Worm (Caenorhabditis elegans): ENCODE measurements around the gene try-12.

DNA sequence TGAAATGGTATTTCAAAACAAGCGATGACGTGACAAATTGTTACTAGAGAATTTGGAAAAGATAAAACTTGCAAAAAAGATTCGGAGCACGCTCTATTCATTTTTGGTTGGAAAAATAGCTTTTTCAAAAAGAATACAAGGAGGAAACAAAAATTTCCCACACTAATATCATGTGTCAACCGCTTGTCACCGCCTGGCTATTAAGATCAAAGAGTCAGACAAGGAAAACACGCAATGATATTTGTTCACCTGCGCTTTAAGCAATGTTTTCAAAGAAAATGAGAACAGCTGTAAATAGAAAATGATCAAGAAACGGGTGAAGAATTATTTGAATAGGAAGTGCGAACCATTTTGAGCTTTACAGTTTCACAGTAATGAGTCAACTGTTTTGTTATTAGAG lies 27.6 kb downstream of the try-12 start, which contains the start of gene srh-125:
- no peak for TF ChIP-seq R02D3.7 (tag; optimal IDR thresholded peaks at IDR 0.05)
- no peak for TF ChIP-seq nhr-11 (tag; optimal IDR thresholded peaks at IDR 0.05)
- TF ChIP-seq lin-39 (tag; optimal IDR thresholded peaks at IDR 0.05), result no peak
- TF ChIP-seq nhr-28 (tag; optimal IDR thresholded peaks at IDR 0.05), result no peak
- TF ChIP-seq pqm-1 (tag; optimal IDR thresholded peaks at IDR 0.05), result no peak

All from whole organism, L3 larva.